Worm (Caenorhabditis elegans) whole organism, L3 larva: ENCODE measurements around the gene mon-2.

Experiments
- aly-2 ChIP-seq: fragments of 150-350 bp; optimal IDR thresholded peaks from 2 replicates; lab custom pipeline; 2014; ENCODE audit warnings: missing biosample characterization, missing genetic modification characterization
- ama-1 ChIP-seq: fragments of 150-350 bp; optimal IDR thresholded peaks from 2 replicates; lab custom pipeline; 2018
- ceh-28 ChIP-seq: fragments of 150-350 bp; optimal IDR thresholded peaks from 2 replicates; lab custom pipeline; 2014; ENCODE audit warnings: missing biosample characterization, missing genetic modification reagents, missing genetic modification characterization
- ceh-9 ChIP-seq: sonication (generic microtip); optimal IDR thresholded peaks from 2 replicates; lab custom pipeline; 2018; ENCODE audit warnings: missing biosample characterization, missing genetic modification characterization
- egl-5 ChIP-seq: fragments of 150-350 bp; optimal IDR thresholded peaks from 2 replicates; lab custom pipeline; 2017; ENCODE audit warnings: missing biosample characterization, missing genetic modification reagents, missing genetic modification characterization, inconsistent platforms
- lin-39 ChIP-seq: fragments of 150-350 bp; optimal IDR thresholded peaks from 2 replicates; lab custom pipeline; 2018; ENCODE audit warnings: missing biosample characterization, missing genetic modification reagents, missing genetic modification characterization
- nfya-1 ChIP-seq: sonication (generic microtip); optimal IDR thresholded peaks from 2 replicates; lab custom pipeline; 2017; ENCODE audit warnings: missing genetic modification characterization, mild to moderate bottlenecking, missing compliant biosample characterization, antibody characterized with exemption, moderate library complexity; ENCODE audit not compliant: insufficient read depth
- nhr-76 ChIP-seq: fragments of 150-350 bp; sonication (generic microtip); optimal IDR thresholded peaks from 5 replicates; lab custom pipeline; 2014; ENCODE audit warnings: missing biosample characterization, missing genetic modification characterization
- pha-4 ChIP-seq: fragments of 150-350 bp; optimal IDR thresholded peaks from 2 replicates; lab custom pipeline; 2014; ENCODE audit warnings: missing biosample characterization, missing genetic modification reagents, missing genetic modification characterization
- pqm-1 ChIP-seq: fragments of 150-350 bp; optimal IDR thresholded peaks from 2 replicates; lab custom pipeline; 2017; ENCODE audit warnings: missing biosample characterization, missing genetic modification characterization, inconsistent platforms

DNA sequence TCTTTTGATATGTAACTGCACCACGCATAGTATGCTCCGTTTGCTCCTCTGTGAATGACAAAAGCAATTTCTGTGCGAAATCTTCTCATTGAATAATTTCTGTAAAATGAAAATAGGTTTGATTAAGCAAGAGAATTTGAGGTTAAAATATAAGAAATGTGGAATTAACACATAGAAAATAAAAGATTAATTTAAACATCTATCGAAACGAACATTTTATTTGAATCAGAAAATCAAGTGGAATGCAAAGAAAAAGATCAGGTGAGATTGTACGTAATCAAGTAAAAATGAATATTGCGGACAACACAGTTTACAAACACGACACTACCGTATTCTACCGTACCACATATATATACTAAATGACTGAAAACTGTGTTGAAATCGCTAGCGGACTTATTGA, 44.4 kb downstream of the mon-2 start, which contains the start of gene B0001.8:
- no peak for TF ChIP-seq ceh-9 (tag; lab: Kevin White, UChicago)
- TF ChIP-seq ceh-28 (tag; lab: Kevin White, UChicago), result no peak
- no peak for TF ChIP-seq nhr-76 (tag; lab: Kevin White, UChicago)
- no peak for TF ChIP-seq aly-2
- TF ChIP-seq ama-1 (lab: Kevin White, UChicago), result no peak
- no peak for TF ChIP-seq lin-39
- TF ChIP-seq nfya-1 (tag; lab: Kevin White, UChicago), result no peak
- no peak for TF ChIP-seq pha-4 (tag; lab: Kevin White, UChicago)
- TF ChIP-seq pqm-1, result no peak
- no peak for TF ChIP-seq egl-5
